Worm (Caenorhabditis elegans) whole organism, late embryonic: Measurements from ENCODE around the gene far-8.

Experiments
- C08G9.2 ChIP-seq: sonication (generic microtip); optimal IDR thresholded peaks from 2 replicates; lab custom pipeline; 2016; ENCODE audit warnings: mild to moderate bottlenecking, missing genetic modification characterization, moderate library complexity, missing compliant biosample characterization
- C38D4.7 ChIP-seq: fragments of 200-800 bp; sonication (Bioruptor generic); optimal IDR thresholded peaks from 2 replicates; lab custom pipeline; 2018; ENCODE audit warnings: mild to moderate bottlenecking, missing genetic modification characterization, moderate library complexity, missing compliant biosample characterization
- K02D7.2 ChIP-seq: sonication (generic microtip); optimal IDR thresholded peaks from 2 replicates; lab custom pipeline; 2017; ENCODE audit warnings: mild to moderate bottlenecking, missing genetic modification characterization, missing compliant biosample characterization
- K09A11.1 ChIP-seq: sonication (generic microtip); optimal IDR thresholded peaks from 2 replicates; lab custom pipeline; 2017; ENCODE audit warnings: antibody characterized with exemption, mild to moderate bottlenecking, missing genetic modification characterization, missing compliant biosample characterization; ENCODE audit not compliant: insufficient read depth
- Y22D7AL.16 ChIP-seq: sonication (generic microtip); optimal IDR thresholded peaks from 2 replicates; lab custom pipeline; 2016; ENCODE audit warnings: missing genetic modification characterization, missing compliant biosample characterization
- ahr-1 ChIP-seq: sonication (generic microtip); optimal IDR thresholded peaks from 2 replicates; lab custom pipeline; 2016; ENCODE audit warnings: missing genetic modification characterization, missing compliant biosample characterization
- ceh-14 ChIP-seq: sonication (generic microtip); optimal IDR thresholded peaks from 2 replicates; lab custom pipeline; 2016; ENCODE audit warnings: missing genotype, missing genetic modification characterization, missing compliant biosample characterization
- ceh-22 ChIP-seq: sonication (generic microtip); optimal IDR thresholded peaks from 2 replicates; lab custom pipeline; 2017; ENCODE audit warnings: missing biosample characterization, missing genetic modification characterization
- ceh-31 ChIP-seq: sonication (generic microtip); optimal IDR thresholded peaks from 2 replicates; lab custom pipeline; 2016; ENCODE audit warnings: missing genetic modification characterization, missing compliant biosample characterization
- ceh-34 ChIP-seq: sonication (generic microtip); optimal IDR thresholded peaks from 2 replicates; lab custom pipeline; 2016; ENCODE audit warnings: mild to moderate bottlenecking, missing genetic modification characterization, missing compliant biosample characterization
- ceh-45 ChIP-seq: fragments of 200-800 bp; sonication (Bioruptor generic); IDR thresholded peaks from 2 replicates; pipeline ENCODE4 v1.3.6; 2022; ENCODE audit warnings: missing genetic modification reagents, missing genetic modification characterization, missing compliant biosample characterization
- ceh-9 ChIP-seq: sonication (generic microtip); optimal IDR thresholded peaks from 2 replicates; lab custom pipeline; 2016; ENCODE audit warnings: mild to moderate bottlenecking, missing genetic modification characterization, inconsistent platforms, missing compliant biosample characterization
- dve-1 ChIP-seq: sonication (generic microtip); optimal IDR thresholded peaks from 2 replicates; lab custom pipeline; 2017; ENCODE audit warnings: antibody characterized with exemption, mild to moderate bottlenecking, missing genetic modification characterization, missing compliant biosample characterization
- elt-4 ChIP-seq: sonication (generic microtip); optimal IDR thresholded peaks from 2 replicates; lab custom pipeline; 2016; ENCODE audit warnings: missing genetic modification characterization, missing compliant biosample characterization
- eyg-1 ChIP-seq: sonication (generic microtip); optimal IDR thresholded peaks from 2 replicates; lab custom pipeline; 2016; ENCODE audit warnings: missing genotype, missing genetic modification characterization, missing compliant biosample characterization
- fkh-10 ChIP-seq: fragments of 150-350 bp; optimal IDR thresholded peaks from 2 replicates; lab custom pipeline; 2014; ENCODE audit warnings: missing biosample characterization, missing genetic modification reagents, missing genetic modification characterization
- fkh-6 ChIP-seq: sonication (generic microtip); optimal IDR thresholded peaks from 2 replicates; lab custom pipeline; 2016; ENCODE audit warnings: missing genetic modification characterization, missing compliant biosample characterization
- gmeb-2 ChIP-seq: sonication (generic microtip); optimal IDR thresholded peaks from 2 replicates; lab custom pipeline; 2016; ENCODE audit warnings: missing genetic modification characterization, inconsistent platforms, missing compliant biosample characterization
- hlh-13 ChIP-seq: fragments of 200-800 bp; sonication (Bioruptor generic); optimal IDR thresholded peaks from 2 replicates; lab custom pipeline; 2018; ENCODE audit warnings: mild to moderate bottlenecking, missing genetic modification characterization, missing compliant biosample characterization
- hlh-15 ChIP-seq: sonication (generic microtip); optimal IDR thresholded peaks from 2 replicates; lab custom pipeline; 2016; ENCODE audit warnings: missing genetic modification characterization, missing compliant biosample characterization
- lim-6 ChIP-seq: sonication (generic microtip); optimal IDR thresholded peaks from 2 replicates; lab custom pipeline; 2016; ENCODE audit warnings: missing genetic modification characterization, missing compliant biosample characterization
- lin-11 ChIP-seq: fragments of 200-800 bp; sonication (Bioruptor generic); optimal IDR thresholded peaks from 2 replicates; lab custom pipeline; 2018; ENCODE audit warnings: mild to moderate bottlenecking, missing genetic modification characterization, missing compliant biosample characterization
- madf-2 ChIP-seq: sonication (generic microtip); optimal IDR thresholded peaks from 2 replicates; lab custom pipeline; 2017; ENCODE audit warnings: missing genetic modification characterization, missing compliant biosample characterization
- mec-3 ChIP-seq: sonication (generic microtip); optimal IDR thresholded peaks from 2 replicates; lab custom pipeline; 2016; ENCODE audit warnings: borderline replicate concordance, missing genetic modification characterization, missing compliant biosample characterization
- nhr-232 ChIP-seq: sonication (generic microtip); optimal IDR thresholded peaks from 2 replicates; lab custom pipeline; 2016; ENCODE audit warnings: missing genetic modification characterization, missing compliant biosample characterization
- npax-4 ChIP-seq: sonication (generic microtip); optimal IDR thresholded peaks from 2 replicates; lab custom pipeline; 2016; ENCODE audit warnings: missing genetic modification characterization, missing compliant biosample characterization
- odd-2 ChIP-seq: sonication (generic microtip); optimal IDR thresholded peaks from 2 replicates; lab custom pipeline; 2017; ENCODE audit warnings: antibody characterized with exemption, mild to moderate bottlenecking, missing genetic modification characterization, missing compliant biosample characterization
- pag-3 ChIP-seq: sonication (generic microtip); optimal IDR thresholded peaks from 2 replicates; lab custom pipeline; 2016; ENCODE audit warnings: missing compliant biosample characterization, missing genetic modification characterization, borderline replicate concordance
- pax-1 ChIP-seq: fragments of 150-350 bp; optimal IDR thresholded peaks from 2 replicates; lab custom pipeline; 2014; ENCODE audit warnings: missing biosample characterization, missing genetic modification characterization
- pros-1 ChIP-seq: fragments of 150-350 bp; optimal IDR thresholded peaks from 2 replicates; lab custom pipeline; 2014; ENCODE audit warnings: missing biosample characterization, missing genetic modification reagents, missing genetic modification characterization
- rnt-1 ChIP-seq: sonication (generic microtip); optimal IDR thresholded peaks from 2 replicates; lab custom pipeline; 2016; ENCODE audit warnings: missing genetic modification characterization, missing compliant biosample characterization
- sox-2 ChIP-seq: fragments of 200-800 bp; sonication (Bioruptor generic); IDR thresholded peaks from 2 replicates; pipeline ENCODE4 v1.3.6; 2022; ENCODE audit warnings: missing genetic modification reagents, missing genetic modification characterization, missing compliant biosample characterization
- tbx-2 ChIP-seq: sonication (generic microtip); optimal IDR thresholded peaks from 2 replicates; lab custom pipeline; 2016; ENCODE audit warnings: missing genetic modification characterization, missing compliant biosample characterization
- tbx-7 ChIP-seq: sonication (generic microtip); optimal IDR thresholded peaks from 2 replicates; lab custom pipeline; 2016; ENCODE audit warnings: missing genotype, missing genetic modification characterization, missing compliant biosample characterization
- unc-3 ChIP-seq, 2 experiments: fragments of 200-800 bp in 1 of 2; sonication (Bioruptor generic) in 1 of 2; sonication (generic microtip) in 1 of 2; conservative IDR thresholded peaks in 1 of 2; optimal IDR thresholded peaks in 1 of 2; 2 replicates each; pipeline versions ENCODE4 v1.3.6 to Lab custom; 2016 to 2022; ENCODE audit warnings: missing compliant biosample characterization in 2 of 2, missing genetic modification characterization in 2 of 2, missing genetic modification reagents in 1 of 2
- zip-5 ChIP-seq: sonication (generic microtip); optimal IDR thresholded peaks from 2 replicates; lab custom pipeline; 2016; ENCODE audit warnings: missing genetic modification characterization, missing compliant biosample characterization

Gene far-8

ce11 chrIII:853414-853813 is 10.7 kb downstream of the far-8 start:
- TF ChIP-seq elt-4 (tag; lab: Kevin White, UChicago) (peak; percentile 66), ahr-1 (tag; lab: Kevin White, UChicago) (no peak), tbx-7 (tag; lab: Kevin White, UChicago) (no peak), C08G9.2 (tag; lab: Kevin White, UChicago) (peak; percentile 8), eyg-1 (no peak)
- TF ChIP-seq, all 69 proteins: peak for 2

- TF ChIP-seq hlh-13: no peak
- TF ChIP-seq zip-5 (tag; lab: Kevin White, UChicago): no peak
- TF ChIP-seq fkh-6 (tag; lab: Kevin White, UChicago): no peak
- TF ChIP-seq odd-2 (tag; lab: Kevin White, UChicago): no peak
- TF ChIP-seq lin-11 (tag; lab: Kevin White, UChicago): no peak
- no peak for TF ChIP-seq pax-1 (tag; lab: Kevin White, UChicago)
- TF ChIP-seq C38D4.7 (GFP tag; lab: Kevin White, UChicago): no peak
- no peak for TF ChIP-seq nhr-232 (tag; lab: Kevin White, UChicago)
- no peak for TF ChIP-seq madf-2 (tag; lab: Kevin White, UChicago)
- TF ChIP-seq rnt-1 (tag; lab: Kevin White, UChicago): no peak
- no peak for TF ChIP-seq npax-4
- TF ChIP-seq sox-2 (GFP tag; lab: Robert Waterston, UW): no peak
- TF ChIP-seq ceh-34 (tag; lab: Kevin White, UChicago): no peak
- no peak for TF ChIP-seq pros-1 (tag; lab: Kevin White, UChicago)
- no peak for TF ChIP-seq K09A11.1 (tag; lab: Kevin White, UChicago)
- TF ChIP-seq Y22D7AL.16 (tag; lab: Kevin White, UChicago): no peak
- TF ChIP-seq, all 69 proteins: peak for 0
Observed at ce11 chrIII:853859-854359, 11.2 kb downstream of the far-8 start, which contains the start of the genes rnp-5 and tag-51. TSS of gene rnp-5 (minus strand) at chrIII:853909. TSS of gene tag-51 (plus strand) at chrIII:854221.

ce11 chrIII:856260-856659 is 13.5 kb downstream of the far-8 start, which contains the start of gene K02F3.12:
TSS of gene K02F3.12 (plus strand) at chrIII:856560.
- no peak for TF ChIP-seq madf-2 (tag; lab: Kevin White, UChicago)
- TF ChIP-seq pros-1 (tag; lab: Kevin White, UChicago): no peak
- TF ChIP-seq mec-3: no peak

ce11 chrIII:856908-857307 is 14.2 kb downstream of the far-8 start:
- TF ChIP-seq unc-3 (GFP tag; conservative IDR thresholded peaks at IDR 0.05; lab: Robert Waterston, UW) (no peak), unc-3 (tag; optimal IDR thresholded peaks at IDR 0.05; lab: Kevin White, UChicago) (no peak), fkh-10 (GFP tag; lab: Kevin White, UChicago) (no peak), ceh-31 (tag; lab: Kevin White, UChicago) (no peak), ceh-45 (GFP tag; lab: Robert Waterston, UW) (no peak), pag-3 (tag; lab: Kevin White, UChicago) (no peak), npax-4 (no peak), K02D7.2 (tag; lab: Kevin White, UChicago) (no peak), ceh-22 (no peak), odd-2 (tag; lab: Kevin White, UChicago) (no peak), lim-6 (tag; lab: Kevin White, UChicago) (no peak), mec-3 (no peak), ahr-1 (tag; lab: Kevin White, UChicago) (no peak), C38D4.7 (GFP tag; lab: Kevin White, UChicago) (no peak), ceh-9 (tag; lab: Kevin White, UChicago) (no peak), tbx-2 (tag; lab: Kevin White, UChicago) (no peak), pros-1 (tag; lab: Kevin White, UChicago) (no peak)

- no peak for TF ChIP-seq dve-1 (tag; lab: Kevin White, UChicago)
- TF ChIP-seq gmeb-2 (tag; lab: Kevin White, UChicago): no peak
- TF ChIP-seq fkh-6 (tag; lab: Kevin White, UChicago): no peak
- TF ChIP-seq hlh-13: no peak
- no peak for TF ChIP-seq C38D4.7 (GFP tag; lab: Kevin White, UChicago)
- no peak for TF ChIP-seq K02D7.2 (tag; lab: Kevin White, UChicago)
- no peak for TF ChIP-seq hlh-15 (tag; lab: Kevin White, UChicago)
- TF ChIP-seq K09A11.1 (tag; lab: Kevin White, UChicago): no peak
- no peak for TF ChIP-seq ceh-14 (tag; lab: Kevin White, UChicago)
- no peak for TF ChIP-seq pax-1 (tag; lab: Kevin White, UChicago)
- TF ChIP-seq zip-5 (tag; lab: Kevin White, UChicago): no peak
Observed at ce11 chrIII:859898-860297, 17.2 kb downstream of the far-8 start, which contains the start of gene exos-4.2. TSS of gene exos-4.2 (plus strand) at chrIII:860198.
